Worm (Caenorhabditis elegans): ENCODE data around the gene Y66D12A.10.
A peak's percentile ranks its signal among the peaks of the same experiment; 100 is the strongest.

The Y66D12A.10 gene

ce11 chrIII:11592096-11592495 is 26.4 kb downstream of the Y66D12A.10 start:
- TF ChIP-seq ceh-28 (tag; optimal IDR thresholded peaks at IDR 0.05) (peak; percentile 83), nhr-28 (tag; optimal IDR thresholded peaks at IDR 0.05) (no peak), tbx-2 (tag; optimal IDR thresholded peaks at IDR 0.05) (no peak), nhr-67 (tag; optimal IDR thresholded peaks at IDR 0.05) (no peak), ztf-4 (tag; optimal IDR thresholded peaks at IDR 0.05) (no peak)

ce11 chrIII:11607870-11608269 is 42.2 kb downstream of the Y66D12A.10 start, which contains the start of gene Y66D12A.1:
Y66D12A.1 (plus strand) TSS chrIII:11608170.
- no peak for TF ChIP-seq nhr-28 (tag; optimal IDR thresholded peaks at IDR 0.05)
- TF ChIP-seq ztf-11 (tag; optimal IDR thresholded peaks at IDR 0.05), result no peak

- TF ChIP-seq unc-39 (tag; optimal IDR thresholded peaks at IDR 0.05) (no peak), egl-5 (tag; optimal IDR thresholded peaks at IDR 0.05) (no peak), elt-2 (tag; optimal IDR thresholded peaks at IDR 0.05) (no peak), elt-1 (tag; optimal IDR thresholded peaks at IDR 0.05) (no peak), snpc-4 (tag; optimal IDR thresholded peaks at IDR 0.05) (no peak), R02D3.7 (tag; optimal IDR thresholded peaks at IDR 0.05) (no peak), lsy-12 (tag; optimal IDR thresholded peaks at IDR 0.05) (no peak), lin-39 (tag; optimal IDR thresholded peaks at IDR 0.05) (no peak), fkh-2 (tag; optimal IDR thresholded peaks at IDR 0.05) (no peak), nhr-67 (tag; optimal IDR thresholded peaks at IDR 0.05) (no peak), zag-1 (tag; optimal IDR thresholded peaks at IDR 0.05) (no peak), egl-27 (tag; optimal IDR thresholded peaks at IDR 0.05) (no peak), elt-3 (tag; optimal IDR thresholded peaks at IDR 0.05) (no peak), ceh-9 (tag; optimal IDR thresholded peaks at IDR 0.05) (no peak), sea-2 (GFP tag; optimal IDR thresholded peaks at IDR 0.05) (no peak), jun-1 (tag; optimal IDR thresholded peaks at IDR 0.05) (no peak), tbx-2 (tag; optimal IDR thresholded peaks at IDR 0.05) (no peak), eor-1 (tag; optimal IDR thresholded peaks at IDR 0.05) (no peak), pqm-1 (tag; optimal IDR thresholded peaks at IDR 0.05) (no peak), nhr-11 (tag; optimal IDR thresholded peaks at IDR 0.05) (no peak)
Observed at ce11 chrIII:11609568-11609967, 43.9 kb downstream of the Y66D12A.10 start, which contains the start of gene Y66D12A.30. Y66D12A.30 (plus strand) TSS chrIII:11609868.

ce11 chrIII:11611618-11612247 is 46.1 kb downstream of the Y66D12A.10 start:
- no peak for TF ChIP-seq mml-1 (tag; optimal IDR thresholded peaks at IDR 0.05)
- TF ChIP-seq pha-4 (tag; optimal IDR thresholded peaks at IDR 0.05), result no peak
- TF ChIP-seq egl-5 (tag; optimal IDR thresholded peaks at IDR 0.05), result no peak
- no peak for TF ChIP-seq elt-2 (tag; optimal IDR thresholded peaks at IDR 0.05)
- no peak for TF ChIP-seq ztf-4 (tag; optimal IDR thresholded peaks at IDR 0.05)
- no peak for TF ChIP-seq skn-1 (tag; optimal IDR thresholded peaks at IDR 0.05)
- TF ChIP-seq nhr-25 (tag; optimal IDR thresholded peaks at IDR 0.05), result no peak
- TF ChIP-seq lin-39 (tag; optimal IDR thresholded peaks at IDR 0.05), result no peak
- no peak for TF ChIP-seq ceh-82 (tag; optimal IDR thresholded peaks at IDR 0.05)
- TF ChIP-seq ceh-9 (tag; optimal IDR thresholded peaks at IDR 0.05), result no peak
- TF ChIP-seq ama-1 (optimal IDR thresholded peaks at IDR 0.05), result no peak
- TF ChIP-seq aly-2 (tag; optimal IDR thresholded peaks at IDR 0.05), result no peak
- no peak for TF ChIP-seq jun-1 (tag; optimal IDR thresholded peaks at IDR 0.05)

- TF ChIP-seq snpc-4 (tag; optimal IDR thresholded peaks at IDR 0.05) (no peak), ama-1 (optimal IDR thresholded peaks at IDR 0.05) (no peak), nhr-76 (tag; optimal IDR thresholded peaks at IDR 0.05) (no peak), R02D3.7 (tag; optimal IDR thresholded peaks at IDR 0.05) (no peak), lin-39 (tag; optimal IDR thresholded peaks at IDR 0.05) (no peak), ceh-9 (tag; optimal IDR thresholded peaks at IDR 0.05) (no peak), ztf-4 (tag; optimal IDR thresholded peaks at IDR 0.05) (no peak), sea-2 (GFP tag; optimal IDR thresholded peaks at IDR 0.05) (no peak), nhr-11 (tag; optimal IDR thresholded peaks at IDR 0.05) (no peak), skn-1 (tag; optimal IDR thresholded peaks at IDR 0.05) (no peak), elt-2 (tag; optimal IDR thresholded peaks at IDR 0.05) (no peak)
Observed at ce11 chrIII:11612371-11612770, 46.7 kb downstream of the Y66D12A.10 start, which contains the start of the genes Y66A7A.9 and Y66A7A.4. Y66A7A.9 (minus strand) TSS chrIII:11612471. Y66A7A.4 (plus strand) TSS chrIII:11612607.

ce11 chrIII:11614325-11614724 is 48.7 kb downstream of the Y66D12A.10 start:
- peak; percentile 99 for TF ChIP-seq ceh-28 (tag; optimal IDR thresholded peaks at IDR 0.05)
